Fruit fly (Drosophila melanogaster) whole organism, prepupa: ENCODE measurements around the gene CG16820.

Experiments used
- Blimp-1 ChIP-seq: fragments of 200-800 bp; sonication (Bioruptor generic); optimal IDR thresholded peaks from 3 replicates; lab custom pipeline; 2017; ENCODE audit warnings: missing biosample characterization, missing genetic modification characterization, mild to moderate bottlenecking, moderate library complexity, missing genetic modification reagents
- CG10669 ChIP-seq: fragments of 200-800 bp; sonication (Bioruptor generic); optimal IDR thresholded peaks from 3 replicates; lab custom pipeline; 2018; ENCODE audit warnings: missing biosample characterization, mild to moderate bottlenecking, missing genetic modification characterization, moderate library complexity
- CG11762 ChIP-seq: fragments of 200-800 bp; sonication (Bioruptor generic); optimal IDR thresholded peaks from 3 replicates; lab custom pipeline; 2016; ENCODE audit warnings: missing biosample characterization, missing genetic modification characterization; ENCODE audit not compliant: insufficient read depth
- CG15336 ChIP-seq: fragments of 200-800 bp; sonication (Bioruptor generic); IDR thresholded peaks from 2 replicates; pipeline ENCODE4 v1.3.6; 2022; ENCODE audit warnings: missing biosample characterization, missing genetic modification characterization
- CG16779 ChIP-seq: fragments of 200-800 bp; sonication (Bioruptor generic); optimal IDR thresholded peaks from 3 replicates; lab custom pipeline; 2017; ENCODE audit warnings: missing biosample characterization, mild to moderate bottlenecking, missing genetic modification characterization
- CG32006 ChIP-seq: fragments of 200-800 bp; sonication (Bioruptor generic); optimal IDR thresholded peaks from 3 replicates; lab custom pipeline; 2017; ENCODE audit warnings: missing biosample characterization, mild to moderate bottlenecking, missing genetic modification characterization
- CG34406 ChIP-seq: fragments of 200-800 bp; sonication (Bioruptor generic); optimal IDR thresholded peaks from 3 replicates; lab custom pipeline; 2016; ENCODE audit warnings: missing biosample characterization, missing genetic modification characterization
- CG3919 ChIP-seq: fragments of 200-800 bp; sonication (Bioruptor generic); optimal IDR thresholded peaks from 3 replicates; lab custom pipeline; 2016; ENCODE audit warnings: missing biosample characterization, missing genetic modification characterization
- CG4318 ChIP-seq: fragments of 200-800 bp; sonication (Bioruptor generic); optimal IDR thresholded peaks from 3 replicates; lab custom pipeline; 2017; ENCODE audit warnings: missing biosample characterization, mild to moderate bottlenecking, missing genetic modification characterization
- CG6163 ChIP-seq: fragments of 200-800 bp; sonication (Bioruptor generic); IDR thresholded peaks from 3 replicates; pipeline ENCODE4 v1.3.6; 2022; ENCODE audit warnings: missing biosample characterization, missing genetic modification characterization
- CG6276 ChIP-seq: fragments of 200-800 bp; sonication (Bioruptor generic); optimal IDR thresholded peaks from 2 replicates; lab custom pipeline; 2017; ENCODE audit warnings: missing biosample characterization, mild to moderate bottlenecking, missing genetic modification characterization
- CG6792 ChIP-seq: fragments of 200-800 bp; sonication (Bioruptor generic); optimal IDR thresholded peaks from 3 replicates; lab custom pipeline; 2016; ENCODE audit warnings: missing biosample characterization, missing genetic modification characterization
- CG6854 ChIP-seq: fragments of 200-800 bp; sonication (Bioruptor generic); optimal IDR thresholded peaks from 2 replicates; lab custom pipeline; 2017; ENCODE audit warnings: missing biosample characterization, mild to moderate bottlenecking, missing genetic modification characterization
- CG8119 ChIP-seq: fragments of 200-800 bp; sonication (Bioruptor generic); IDR thresholded peaks from 3 replicates; pipeline ENCODE4 v1.3.6; 2022; ENCODE audit warnings: missing biosample characterization, missing genetic modification characterization
- CG8319 ChIP-seq: fragments of 200-800 bp; sonication (Bioruptor generic); optimal IDR thresholded peaks from 3 replicates; lab custom pipeline; 2016; ENCODE audit warnings: missing biosample characterization, missing genetic modification characterization
- CG8632 ChIP-seq: fragments of 200-800 bp; sonication (Bioruptor generic); optimal IDR thresholded peaks from 3 replicates; lab custom pipeline; 2016; ENCODE audit warnings: missing biosample characterization, missing genetic modification characterization
- CG9139 ChIP-seq: fragments of 200-800 bp; sonication (Bioruptor generic); optimal IDR thresholded peaks from 3 replicates; lab custom pipeline; 2017; ENCODE audit warnings: missing biosample characterization, mild to moderate bottlenecking, missing genetic modification characterization
- Eip75B ChIP-seq: fragments of 200-800 bp; sonication (Bioruptor generic); optimal IDR thresholded peaks from 3 replicates; lab custom pipeline; 2016; ENCODE audit warnings: missing biosample characterization, missing genetic modification characterization
- Eip78C ChIP-seq: fragments of 200-800 bp; sonication (Bioruptor generic); peaks from one replicate; lab custom pipeline; 2016; ENCODE audit warnings: missing biosample characterization, missing genetic modification characterization
- Eip93F ChIP-seq: fragments of 200-800 bp; sonication (Bioruptor generic); optimal IDR thresholded peaks from 2 replicates; lab custom pipeline; 2016; ENCODE audit warnings: missing biosample characterization, mild to moderate bottlenecking, missing genetic modification characterization
- Ets21C ChIP-seq: fragments of 200-800 bp; sonication (Bioruptor generic); optimal IDR thresholded peaks from 3 replicates; lab custom pipeline; 2016; ENCODE audit warnings: missing biosample characterization, missing genetic modification characterization
- Gug ChIP-seq: fragments of 200-800 bp; sonication (Bioruptor generic); IDR thresholded peaks from 2 replicates; pipeline ENCODE4 v1.3.6; 2022; ENCODE audit warnings: missing biosample characterization, missing genetic modification characterization
- Hr38 ChIP-seq: sonication (Bioruptor generic); optimal IDR thresholded peaks from 2 replicates; lab custom pipeline; 2016; ENCODE audit warnings: missing biosample characterization, missing genetic modification characterization
- Hr39 ChIP-seq: fragments of 200-800 bp; sonication (Bioruptor generic); optimal IDR thresholded peaks from 2 replicates; lab custom pipeline; 2016; ENCODE audit warnings: missing biosample characterization, missing genetic modification characterization
- Hr4 ChIP-seq: fragments of 200-800 bp; sonication (Bioruptor generic); optimal IDR thresholded peaks from 3 replicates; lab custom pipeline; 2016; ENCODE audit warnings: missing biosample characterization, missing genetic modification characterization
- Lpt ChIP-seq: fragments of 200-800 bp; sonication (Bioruptor generic); optimal IDR thresholded peaks from 3 replicates; lab custom pipeline; 2016; ENCODE audit warnings: missing biosample characterization, missing genetic modification characterization
- Met ChIP-seq: fragments of 200-800 bp; sonication (Bioruptor generic); optimal IDR thresholded peaks from 3 replicates; lab custom pipeline; 2016; ENCODE audit warnings: missing biosample characterization, missing genetic modification characterization
- OdsH ChIP-seq: fragments of 200-800 bp; sonication (Bioruptor generic); optimal IDR thresholded peaks from 3 replicates; lab custom pipeline; 2016; ENCODE audit warnings: missing biosample characterization, missing genetic modification characterization
- Smox ChIP-seq: fragments of 200-800 bp; sonication (Bioruptor generic); optimal IDR thresholded peaks from 3 replicates; lab custom pipeline; 2016; ENCODE audit warnings: missing biosample characterization, missing genetic modification characterization
- Sox102F ChIP-seq: fragments of 200-800 bp; sonication (Bioruptor generic); optimal IDR thresholded peaks from 2 replicates; lab custom pipeline; 2016; ENCODE audit warnings: missing biosample characterization, mild to moderate bottlenecking, missing genetic modification characterization
- Sox14 ChIP-seq: fragments of 200-800 bp; sonication (Bioruptor generic); optimal IDR thresholded peaks from 3 replicates; lab custom pipeline; 2016; ENCODE audit warnings: missing biosample characterization, missing genetic modification characterization
- achi ChIP-seq: fragments of 200-800 bp; sonication (Bioruptor generic); optimal IDR thresholded peaks from 3 replicates; lab custom pipeline; 2016; ENCODE audit warnings: missing biosample characterization, missing genetic modification characterization
- acj6 ChIP-seq: fragments of 200-800 bp; sonication (Bioruptor generic); optimal IDR thresholded peaks from 3 replicates; lab custom pipeline; 2016; ENCODE audit warnings: missing biosample characterization, missing genetic modification characterization
- cyc ChIP-seq: fragments of 200-800 bp; sonication (Bioruptor generic); optimal IDR thresholded peaks from 3 replicates; lab custom pipeline; 2016; ENCODE audit warnings: missing biosample characterization, missing genetic modification characterization
- dac ChIP-seq: fragments of 200-800 bp; sonication (Bioruptor generic); optimal IDR thresholded peaks from 2 replicates; lab custom pipeline; 2017; ENCODE audit warnings: missing biosample characterization, mild to moderate bottlenecking, missing genetic modification characterization
- esn ChIP-seq: fragments of 200-800 bp; sonication (Bioruptor generic); optimal IDR thresholded peaks from 2 replicates; lab custom pipeline; 2016; ENCODE audit warnings: missing biosample characterization, mild to moderate bottlenecking, missing genetic modification characterization, moderate library complexity
- fd59A ChIP-seq: fragments of 200-800 bp; sonication (Bioruptor generic); optimal IDR thresholded peaks from 2 replicates; lab custom pipeline; 2017; ENCODE audit warnings: missing biosample characterization, mild to moderate bottlenecking, missing genetic modification characterization, missing genetic modification reagents
- fd85E ChIP-seq: fragments of 200-800 bp; sonication (Bioruptor generic); optimal IDR thresholded peaks from 3 replicates; lab custom pipeline; 2016; ENCODE audit warnings: missing biosample characterization, missing genetic modification characterization
- lz ChIP-seq: fragments of 200-800 bp; sonication (Bioruptor generic); optimal IDR thresholded peaks from 3 replicates; lab custom pipeline; 2016; ENCODE audit warnings: missing biosample characterization, missing genetic modification characterization
- salr ChIP-seq, 2 experiments: fragments of 200-800 bp; sonication (Bioruptor generic); optimal IDR thresholded peaks; 3 replicates each; lab custom pipeline; 2016 to 2018; ENCODE audit warnings: missing biosample characterization in 2 of 2, missing genetic modification characterization in 2 of 2, mild to moderate bottlenecking in 1 of 2
- spab ChIP-seq: fragments of 200-800 bp; sonication (Bioruptor generic); optimal IDR thresholded peaks from 2 replicates; lab custom pipeline; 2017; ENCODE audit warnings: missing biosample characterization, mild to moderate bottlenecking, missing genetic modification characterization, missing genetic modification reagents
- svp ChIP-seq: fragments of 200-800 bp; sonication (Bioruptor generic); peaks from one replicate; lab custom pipeline; 2016; ENCODE audit warnings: missing biosample characterization, missing genetic modification characterization
- topi ChIP-seq: fragments of 200-800 bp; sonication (Bioruptor generic); optimal IDR thresholded peaks from 3 replicates; lab custom pipeline; 2016; ENCODE audit warnings: missing biosample characterization, missing genetic modification characterization
- vri ChIP-seq: fragments of 200-800 bp; sonication (Bioruptor generic); optimal IDR thresholded peaks from 3 replicates; lab custom pipeline; 2016; ENCODE audit warnings: missing biosample characterization, mild to moderate bottlenecking, missing genetic modification characterization

The CG16820 gene

dm6 chr2L:13268040-13268652 lies 22.1 kb downstream of the CG16820 start (continued):
- TF ChIP-seq vri (GFP tag; lab: Kevin White, UChicago) (no peak), achi (GFP tag; lab: Kevin White, UChicago) (peak; percentile 60), salr (GFP tag; optimal IDR thresholded peaks at IDR 0.05; lab: Kevin White, UChicago) (peak in 1 of 2 experiments; percentile 51), Hr4 (GFP tag; lab: Kevin White, UChicago) (no peak), dac (no peak), CG34406 (GFP tag; lab: Kevin White, UChicago) (no peak), fd59A (GFP tag; lab: Kevin White, UChicago) (no peak), CG6163 (no peak), lz (GFP tag; lab: Kevin White, UChicago) (no peak), svp (GFP tag; lab: Kevin White, UChicago) (no peak), Hr38 (GFP tag; lab: Kevin White, UChicago) (no peak), Ets21C (GFP tag; lab: Kevin White, UChicago) (no peak)

- peak; percentile 79 for TF ChIP-seq CG3919
- TF ChIP-seq CG4318 (GFP tag; lab: Kevin White, UChicago), result no peak
These were observed 26.5 kb downstream of the CG16820 start for dm6 chr2L:13272541-13272940.

- TF ChIP-seq Sox102F (GFP tag; lab: Kevin White, UChicago) (no peak), Hr4 (GFP tag; lab: Kevin White, UChicago) (no peak), lz (GFP tag; lab: Kevin White, UChicago) (no peak), CG6792 (GFP tag; lab: Kevin White, UChicago) (no peak), CG10669 (no peak), esn (GFP tag; lab: Kevin White, UChicago) (no peak), CG8119 (GFP tag; lab: Robert Waterston, UW) (no peak), vri (GFP tag; lab: Kevin White, UChicago) (no peak), fd85E (GFP tag; lab: Kevin White, UChicago) (no peak), CG16779 (tag; lab: Kevin White, UChicago) (no peak), CG8632 (GFP tag; lab: Kevin White, UChicago) (no peak), Lpt (GFP tag; lab: Kevin White, UChicago) (no peak), cyc (GFP tag; lab: Kevin White, UChicago) (no peak)
These were observed 39.8 kb downstream of the CG16820 start for dm6 chr2L:13285791-13286190.

- TF ChIP-seq CG4318 (GFP tag; lab: Kevin White, UChicago), result peak; percentile 54
- TF ChIP-seq Hr39, result peak; percentile 14
- peak; percentile 28 for TF ChIP-seq Blimp-1 (GFP tag; lab: Kevin White, UChicago)
- no peak for TF ChIP-seq CG6854 (GFP tag; lab: Kevin White, UChicago)
- peak; percentile 70 for TF ChIP-seq acj6 (GFP tag; lab: Kevin White, UChicago)
- TF ChIP-seq Met, result peak; percentile 52
- TF ChIP-seq cyc (GFP tag; lab: Kevin White, UChicago), result peak; percentile 24
- TF ChIP-seq CG6163, result no peak
- TF ChIP-seq CG11762 (GFP tag; lab: Kevin White, UChicago), result no peak
- TF ChIP-seq vri (GFP tag; lab: Kevin White, UChicago), result no peak
- TF ChIP-seq CG32006 (GFP tag; lab: Kevin White, UChicago), result no peak
- no peak for TF ChIP-seq Eip75B (GFP tag; lab: Kevin White, UChicago)
- no peak for TF ChIP-seq spab (GFP tag; lab: Kevin White, UChicago)
- peak; percentile 70 for TF ChIP-seq Eip78C (GFP tag; lab: Kevin White, UChicago)
- TF ChIP-seq CG8632 (GFP tag; lab: Kevin White, UChicago), result peak; percentile 40
- no peak for TF ChIP-seq CG10669
- no peak for TF ChIP-seq CG15336 (GFP tag; lab: Robert Waterston, UW)
- TF ChIP-seq Gug (GFP tag; lab: Robert Waterston, UW), result no peak
- peak; percentile 9 for TF ChIP-seq Ets21C (GFP tag; lab: Kevin White, UChicago)
- TF ChIP-seq CG6276 (GFP tag; lab: Kevin White, UChicago), result no peak
- peak; percentile 47 for TF ChIP-seq CG34406 (GFP tag; lab: Kevin White, UChicago)
- no peak for TF ChIP-seq Eip93F (GFP tag; lab: Kevin White, UChicago)
- no peak for TF ChIP-seq Lpt (GFP tag; lab: Kevin White, UChicago)
- TF ChIP-seq Smox (GFP tag; lab: Kevin White, UChicago), result no peak
- TF ChIP-seq Hr38 (GFP tag; lab: Kevin White, UChicago), result no peak
- peak; percentile 77 for TF ChIP-seq OdsH
- no peak for TF ChIP-seq CG9139
- no peak for TF ChIP-seq salr (GFP tag; optimal IDR thresholded peaks at IDR 0.05; lab: Kevin White, UChicago)
- no peak for TF ChIP-seq topi
- TF ChIP-seq CG16779 (tag; lab: Kevin White, UChicago), result no peak
- TF ChIP-seq CG8319 (GFP tag; lab: Kevin White, UChicago), result peak; percentile 31
- TF ChIP-seq fd59A (GFP tag; lab: Kevin White, UChicago), result no peak
- peak; percentile 74 for TF ChIP-seq Sox14 (GFP tag; lab: Kevin White, UChicago)
These were observed 40.4 kb downstream of the CG16820 start, which contains the start of the genes Drep4 and Uvrag for dm6 chr2L:13286456-13286855. Gene Drep4, minus strand, starts transcription at chr2L:13286462. Gene Uvrag, plus strand, starts transcription at chr2L:13286777.
